Worm (Caenorhabditis elegans) whole organism, L3 larva: ENCODE data around the gene F17C11.13.

Experiments
- R02D3.7 ChIP-seq: fragments of 150-350 bp; optimal IDR thresholded peaks from 2 replicates; lab custom pipeline; 2014; ENCODE audit warnings: missing biosample characterization, missing genetic modification characterization
- ZK546.5 ChIP-seq: sonication (generic microtip); optimal IDR thresholded peaks from 2 replicates; lab custom pipeline; 2017; ENCODE audit warnings: missing biosample characterization, missing genetic modification characterization
- aly-2 ChIP-seq: fragments of 150-350 bp; optimal IDR thresholded peaks from 2 replicates; lab custom pipeline; 2014; ENCODE audit warnings: missing biosample characterization, missing genetic modification characterization
- ama-1 ChIP-seq: fragments of 150-350 bp; optimal IDR thresholded peaks from 2 replicates; lab custom pipeline; 2018
- ceh-16 ChIP-seq: sonication (generic microtip); optimal IDR thresholded peaks from 2 replicates; lab custom pipeline; 2017; ENCODE audit warnings: missing biosample characterization, missing genetic modification characterization
- ceh-28 ChIP-seq: fragments of 150-350 bp; optimal IDR thresholded peaks from 2 replicates; lab custom pipeline; 2014; ENCODE audit warnings: missing biosample characterization, missing genetic modification reagents, missing genetic modification characterization
- ceh-82 ChIP-seq: fragments of 150-350 bp; optimal IDR thresholded peaks from 2 replicates; lab custom pipeline; 2014; ENCODE audit warnings: missing biosample characterization, missing genetic modification characterization
- daf-12 ChIP-seq: fragments of 150-350 bp; optimal IDR thresholded peaks from 2 replicates; lab custom pipeline; 2014; ENCODE audit warnings: missing biosample characterization, missing genetic modification reagents, missing genetic modification characterization
- egl-5 ChIP-seq: fragments of 150-350 bp; optimal IDR thresholded peaks from 2 replicates; lab custom pipeline; 2017; ENCODE audit warnings: missing biosample characterization, missing genetic modification reagents, missing genetic modification characterization, inconsistent platforms
- elt-1 ChIP-seq: fragments of 150-350 bp; optimal IDR thresholded peaks from 2 replicates; lab custom pipeline; 2014; ENCODE audit warnings: missing biosample characterization, missing genetic modification characterization
- elt-3 ChIP-seq, 3 experiments: fragments of 150-350 bp in 1 of 3; sonication (generic microtip) in 2 of 3; optimal IDR thresholded peaks; 2 replicates in 2 of 3; 4 replicates in 1 of 3; lab custom pipeline; 2014 to 2017; ENCODE audit warnings: missing biosample characterization in 3 of 3, missing genetic modification characterization in 3 of 3
- fkh-10 ChIP-seq: sonication (generic microtip); optimal IDR thresholded peaks from 2 replicates; lab custom pipeline; 2017; ENCODE audit warnings: missing biosample characterization, missing genetic modification reagents, missing genetic modification characterization
- fkh-2 ChIP-seq: fragments of 150-350 bp; optimal IDR thresholded peaks from 2 replicates; lab custom pipeline; 2014; ENCODE audit warnings: missing biosample characterization, missing genetic modification reagents, missing genetic modification characterization
- fos-1 ChIP-seq: fragments of 150-350 bp; optimal IDR thresholded peaks from 2 replicates; lab custom pipeline; 2014; ENCODE audit warnings: missing biosample characterization, missing genetic modification characterization
- hmg-11 ChIP-seq: sonication (generic microtip); optimal IDR thresholded peaks from 2 replicates; lab custom pipeline; 2016; ENCODE audit warnings: missing genetic modification characterization, missing compliant biosample characterization
- jun-1 ChIP-seq: fragments of 150-350 bp; optimal IDR thresholded peaks from 2 replicates; lab custom pipeline; 2014; ENCODE audit warnings: missing biosample characterization, missing genetic modification reagents, missing genetic modification characterization
- lin-15B ChIP-seq: fragments of 150-350 bp; optimal IDR thresholded peaks from 2 replicates; lab custom pipeline; 2014; ENCODE audit warnings: missing biosample characterization, missing genetic modification characterization
- lin-39 ChIP-seq: fragments of 150-350 bp; optimal IDR thresholded peaks from 2 replicates; lab custom pipeline; 2018; ENCODE audit warnings: missing biosample characterization, missing genetic modification reagents, missing genetic modification characterization
- lsy-12 ChIP-seq: sonication (generic microtip); optimal IDR thresholded peaks from 2 replicates; lab custom pipeline; 2016; ENCODE audit warnings: mild to moderate bottlenecking, missing genetic modification characterization, missing compliant biosample characterization
- mml-1 ChIP-seq: fragments of 150-350 bp; sonication (generic microtip); optimal IDR thresholded peaks from 3 replicates; lab custom pipeline; 2014; ENCODE audit warnings: missing biosample characterization, missing genetic modification characterization
- nfya-1 ChIP-seq: sonication (generic microtip); optimal IDR thresholded peaks from 2 replicates; lab custom pipeline; 2017; ENCODE audit warnings: missing genetic modification characterization, mild to moderate bottlenecking, missing compliant biosample characterization, antibody characterized with exemption, moderate library complexity; ENCODE audit not compliant: insufficient read depth
- nhr-11 ChIP-seq: fragments of 150-350 bp; optimal IDR thresholded peaks from 2 replicates; lab custom pipeline; 2014; ENCODE audit warnings: missing biosample characterization, missing genetic modification characterization
- nhr-12 ChIP-seq: fragments of 150-350 bp; optimal IDR thresholded peaks from 2 replicates; lab custom pipeline; 2014; ENCODE audit warnings: missing biosample characterization, missing genetic modification characterization
- nhr-23 ChIP-seq: fragments of 150-350 bp; optimal IDR thresholded peaks from 2 replicates; lab custom pipeline; 2014; ENCODE audit warnings: missing biosample characterization, missing genetic modification reagents, missing genetic modification characterization
- nhr-237 ChIP-seq: fragments of 150-350 bp; optimal IDR thresholded peaks from 2 replicates; lab custom pipeline; 2014; ENCODE audit warnings: missing biosample characterization, missing genetic modification characterization
- nhr-28 ChIP-seq: fragments of 150-350 bp; optimal IDR thresholded peaks from 2 replicates; lab custom pipeline; 2014; ENCODE audit warnings: missing biosample characterization, missing genetic modification characterization
- nhr-43 ChIP-seq: sonication (generic microtip); optimal IDR thresholded peaks from 2 replicates; lab custom pipeline; 2016; ENCODE audit warnings: mild to moderate bottlenecking, missing genetic modification characterization, missing compliant biosample characterization; ENCODE audit not compliant: poor library complexity, severe bottlenecking
- nhr-67 ChIP-seq: fragments of 150-350 bp; optimal IDR thresholded peaks from 2 replicates; lab custom pipeline; 2014; ENCODE audit warnings: missing biosample characterization, missing genetic modification characterization
- nhr-76 ChIP-seq: fragments of 150-350 bp; sonication (generic microtip); optimal IDR thresholded peaks from 5 replicates; lab custom pipeline; 2014; ENCODE audit warnings: missing biosample characterization, missing genetic modification characterization
- nhr-77 ChIP-seq: fragments of 150-350 bp; optimal IDR thresholded peaks from 2 replicates; lab custom pipeline; 2014; ENCODE audit warnings: missing biosample characterization, missing genetic modification characterization
- pha-4 ChIP-seq: fragments of 150-350 bp; optimal IDR thresholded peaks from 2 replicates; lab custom pipeline; 2014; ENCODE audit warnings: missing biosample characterization, missing genetic modification reagents, missing genetic modification characterization
- pqm-1 ChIP-seq: fragments of 150-350 bp; optimal IDR thresholded peaks from 2 replicates; lab custom pipeline; 2017; ENCODE audit warnings: missing biosample characterization, missing genetic modification characterization, inconsistent platforms
- sea-2 ChIP-seq: fragments of 150-350 bp; sonication (generic microtip); optimal IDR thresholded peaks from 4 replicates; lab custom pipeline; 2014; ENCODE audit warnings: missing biosample characterization, missing genetic modification reagents, missing genetic modification characterization
- snpc-4 ChIP-seq: fragments of 150-350 bp; optimal IDR thresholded peaks from 2 replicates; lab custom pipeline; 2014; ENCODE audit warnings: missing biosample characterization, missing genetic modification characterization
- tbx-2 ChIP-seq: sonication (generic microtip); optimal IDR thresholded peaks from 2 replicates; lab custom pipeline; 2016; ENCODE audit warnings: mild to moderate bottlenecking, missing genetic modification characterization, missing compliant biosample characterization
- unc-62 ChIP-seq: fragments of 150-350 bp; sonication (generic microtip); optimal IDR thresholded peaks from 4 replicates; lab custom pipeline; 2014; ENCODE audit warnings: missing biosample characterization, missing genetic modification reagents, missing genetic modification characterization
- ztf-11 ChIP-seq: fragments of 150-350 bp; optimal IDR thresholded peaks from 2 replicates; lab custom pipeline; 2014; ENCODE audit warnings: missing biosample characterization, missing genetic modification characterization
- ztf-4 ChIP-seq: fragments of 150-350 bp; optimal IDR thresholded peaks from 2 replicates; lab custom pipeline; 2014; ENCODE audit warnings: missing biosample characterization, missing genetic modification characterization

The F17C11.13 gene

ce11 chrV:10942161-10942560 is 13.6 kb upstream of the F17C11.13 start, which contains the start of gene zip-9:
Gene zip-9, plus strand, starts transcription at chrV:10942461.
- TF ChIP-seq nhr-11 (tag; lab: Kevin White, UChicago) = no peak
- no peak for TF ChIP-seq aly-2
- TF ChIP-seq R02D3.7 (tag; lab: Kevin White, UChicago) = no peak
- TF ChIP-seq ztf-4 (tag; lab: Kevin White, UChicago) = no peak
- TF ChIP-seq ceh-28 (tag; lab: Kevin White, UChicago) = no peak
- TF ChIP-seq nhr-76 (tag; lab: Kevin White, UChicago) = no peak
- TF ChIP-seq pqm-1 = no peak
- TF ChIP-seq lin-15B (tag; lab: Kevin White, UChicago) = no peak
- TF ChIP-seq tbx-2 (tag; lab: Kevin White, UChicago) = no peak
- no peak for TF ChIP-seq ceh-16 (tag; lab: Kevin White, UChicago)
- TF ChIP-seq nhr-12 (tag; lab: Kevin White, UChicago) = no peak
- TF ChIP-seq nhr-237 = no peak
- TF ChIP-seq elt-1 = no peak
- TF ChIP-seq sea-2 (GFP tag; lab: Kevin White, UChicago) = no peak

- no peak for TF ChIP-seq lin-15B (tag; lab: Kevin White, UChicago)
- TF ChIP-seq ceh-16 (tag; lab: Kevin White, UChicago) = no peak
- TF ChIP-seq fkh-10 = peak; percentile 74
- no peak for TF ChIP-seq daf-12 (tag; lab: Kevin White, UChicago)
Observed at ce11 chrV:10944903-10945302, 10.8 kb upstream of the F17C11.13 start.

- TF ChIP-seq lin-15B (tag; lab: Kevin White, UChicago) (no peak), nhr-43 (tag; lab: Kevin White, UChicago) (no peak), nhr-23 (tag; lab: Kevin White, UChicago) (no peak), nhr-28 (no peak), ceh-82 (tag; lab: Kevin White, UChicago) (no peak), nhr-11 (tag; lab: Kevin White, UChicago) (no peak), unc-62 (GFP tag; lab: Kevin White, UChicago) (no peak), mml-1 (tag; lab: Kevin White, UChicago) (no peak), nhr-67 (no peak), nfya-1 (no peak), snpc-4 (tag; lab: Kevin White, UChicago) (no peak), ZK546.5 (tag; lab: Kevin White, UChicago) (no peak)
Observed at ce11 chrV:10947210-10947609, 8.5 kb upstream of the F17C11.13 start.

- TF ChIP-seq nhr-12 (tag; lab: Kevin White, UChicago) = no peak
- TF ChIP-seq hmg-11 (tag; lab: Kevin White, UChicago) = no peak
- no peak for TF ChIP-seq ceh-16 (tag; lab: Kevin White, UChicago)
- no peak for TF ChIP-seq aly-2
- TF ChIP-seq nhr-77 = no peak
- TF ChIP-seq lin-39 (tag; lab: Kevin White, UChicago) = no peak
- TF ChIP-seq jun-1 = no peak
- no peak for TF ChIP-seq nhr-11 (tag; lab: Kevin White, UChicago)
- no peak for TF ChIP-seq nfya-1
- TF ChIP-seq nhr-76 (tag; lab: Kevin White, UChicago) = no peak
- TF ChIP-seq elt-3 (tag; optimal IDR thresholded peaks at IDR 0.05; lab: Kevin White, UChicago) = no peak
- TF ChIP-seq nhr-23 (tag; lab: Kevin White, UChicago) = no peak
- TF ChIP-seq, all 47 proteins: peak for 0
Observed at ce11 chrV:10947930-10948329, 7.8 kb upstream of the F17C11.13 start, which contains the start of gene F17C11.2. Gene F17C11.2, plus strand, starts transcription at chrV:10948230.

ce11 chrV:10949511-10949910 is 6.2 kb upstream of the F17C11.13 start, which contains the start of gene col-153:
Gene col-153, plus strand, starts transcription at chrV:10949811.
- no peak for TF ChIP-seq fkh-10
- no peak for TF ChIP-seq egl-5 (tag; lab: Kevin White, UChicago)
- TF ChIP-seq hmg-11 (tag; lab: Kevin White, UChicago) = no peak
- TF ChIP-seq ceh-16 (tag; lab: Kevin White, UChicago) = no peak
- no peak for TF ChIP-seq nhr-23 (tag; lab: Kevin White, UChicago)
- no peak for TF ChIP-seq ama-1 (lab: Kevin White, UChicago)
- no peak for TF ChIP-seq nhr-67
- TF ChIP-seq fos-1 (tag; lab: Kevin White, UChicago) = no peak
- TF ChIP-seq lsy-12 = no peak
- TF ChIP-seq ztf-11 = no peak
- TF ChIP-seq ztf-4 (tag; lab: Kevin White, UChicago) = no peak
- no peak for TF ChIP-seq R02D3.7 (tag; lab: Kevin White, UChicago)
- no peak for TF ChIP-seq ceh-28 (tag; lab: Kevin White, UChicago)
- no peak for TF ChIP-seq fkh-2
- no peak for TF ChIP-seq mml-1 (tag; lab: Kevin White, UChicago)
- TF ChIP-seq pha-4 (tag; lab: Kevin White, UChicago) = no peak
- TF ChIP-seq daf-12 (tag; lab: Kevin White, UChicago) = no peak
- TF ChIP-seq elt-1 = no peak
